Fruit fly (Drosophila melanogaster) whole organism, prepupa: Measurements from ENCODE around the gene Prosbeta3.

Source experiments
- CG4318 ChIP-seq: fragments of 200-800 bp; sonication (Bioruptor generic); optimal IDR thresholded peaks from 3 replicates; lab custom pipeline; 2017; ENCODE audit warnings: missing biosample characterization, mild to moderate bottlenecking, missing genetic modification characterization
- CG7368 ChIP-seq: fragments of 200-800 bp; sonication (Bioruptor generic); optimal IDR thresholded peaks from 3 replicates; lab custom pipeline; 2016; ENCODE audit warnings: missing biosample characterization, missing genetic modification characterization
- Eip75B ChIP-seq: fragments of 200-800 bp; sonication (Bioruptor generic); optimal IDR thresholded peaks from 3 replicates; lab custom pipeline; 2016; ENCODE audit warnings: missing biosample characterization, missing genetic modification characterization
- Lpt ChIP-seq: fragments of 200-800 bp; sonication (Bioruptor generic); optimal IDR thresholded peaks from 3 replicates; lab custom pipeline; 2016; ENCODE audit warnings: missing biosample characterization, missing genetic modification characterization
- OdsH ChIP-seq: fragments of 200-800 bp; sonication (Bioruptor generic); optimal IDR thresholded peaks from 3 replicates; lab custom pipeline; 2016; ENCODE audit warnings: missing biosample characterization, missing genetic modification characterization
- net ChIP-seq: fragments of 200-800 bp; sonication (Bioruptor generic); optimal IDR thresholded peaks from 3 replicates; lab custom pipeline; 2016; ENCODE audit warnings: missing biosample characterization, missing genetic modification characterization

DNA sequence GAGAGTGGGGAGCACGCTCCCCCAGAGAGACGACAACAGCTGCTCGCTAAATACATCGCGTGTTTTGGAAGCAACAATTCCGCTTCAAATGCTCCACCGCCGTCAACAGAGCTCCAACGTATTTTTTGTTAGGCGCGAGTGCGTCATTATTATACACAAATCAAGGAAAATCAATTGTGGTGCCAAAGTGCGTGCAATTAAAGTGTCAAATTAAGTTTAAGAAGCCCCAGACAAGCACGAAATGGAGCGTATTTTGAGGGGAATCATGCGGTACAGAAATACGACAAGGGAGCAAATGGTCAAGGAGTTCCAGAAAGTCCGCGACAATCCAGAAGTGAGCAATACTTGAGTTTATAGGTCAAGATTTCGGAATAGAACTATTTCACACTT lies 25.3 kb downstream of the Prosbeta3 start, which contains the start of gene CAHbeta:
- no peak for TF ChIP-seq OdsH
- TF ChIP-seq CG4318 (GFP tag; lab: Kevin White, UChicago), result no peak
- no peak for TF ChIP-seq Lpt (GFP tag; lab: Kevin White, UChicago)
- no peak for TF ChIP-seq CG7368 (GFP tag; lab: Kevin White, UChicago)
- no peak for TF ChIP-seq Eip75B (GFP tag; lab: Kevin White, UChicago)
- TF ChIP-seq net (GFP tag; lab: Kevin White, UChicago), result no peak
